Fruit fly (Drosophila melanogaster): ENCODE measurements around the gene PolZ2.
A peak's percentile ranks its signal among the peaks of the same experiment; 100 is the strongest.

dm6 chr3R:5620387-5620956, 31.8 kb downstream of the PolZ2 start:
- TF ChIP-seq Hr39 (GFP tag; optimal IDR thresholded peaks at IDR 0.05) (peak; percentile 61), fd85E (GFP tag; optimal IDR thresholded peaks at IDR 0.05) (peak; percentile 15), net (GFP tag; optimal IDR thresholded peaks at IDR 0.05) (peak; percentile 73), CG11294 (GFP tag; IDR thresholded peaks at IDR 0.05) (no peak), Hr38 (GFP tag; optimal IDR thresholded peaks at IDR 0.05) (no peak), ss (GFP tag; optimal IDR thresholded peaks at IDR 0.05) (peak in 1 of 2 experiments; percentile 51), CG8632 (GFP tag; optimal IDR thresholded peaks at IDR 0.05) (peak; percentile 65), Eip75B (GFP tag; optimal IDR thresholded peaks at IDR 0.05) (peak; percentile 67), eg (GFP tag; IDR thresholded peaks at IDR 0.05) (peak; percentile 65), topi (GFP tag; optimal IDR thresholded peaks at IDR 0.05) (peak; percentile 71)

Data from whole organism, prepupa.